Worm (Caenorhabditis elegans): ENCODE measurements around the gene C12D8.21.
A peak's percentile ranks its signal among the peaks of the same experiment; 100 is the strongest.

The C12D8.21 gene

ce11 chrV:10237959-10238444, 3.0 kb downstream of the C12D8.21 start:
- TF ChIP-seq xnd-1 (tag; optimal IDR thresholded peaks at IDR 0.05) (peak; percentile 28), dpff-1 (tag; optimal IDR thresholded peaks at IDR 0.05) (peak; percentile 93), F49E8.2 (tag; optimal IDR thresholded peaks at IDR 0.05; ENCODE audit: insufficient read depth) (peak; percentile 58), attf-6 (GFP tag; IDR thresholded peaks at IDR 0.05) (peak; percentile 73; the same call in 1 of the 2 replicates), snpc-4 (GFP tag; optimal IDR thresholded peaks at IDR 0.05) (no peak), snpc-4 (tag; optimal IDR thresholded peaks at IDR 0.05) (peak in 1 of 4 experiments; percentile 2), ceh-79 (tag; optimal IDR thresholded peaks at IDR 0.05) (peak; percentile 83), mxl-1 (tag; optimal IDR thresholded peaks at IDR 0.05) (no peak), dox-1 (GFP tag; IDR thresholded peaks at IDR 0.05) (peak; percentile 30; the same call in 1 of the 2 replicates), aptf-3 (GFP tag; IDR thresholded peaks at IDR 0.05) (no peak), mes-4 (tag; optimal IDR thresholded peaks at IDR 0.05) (peak; percentile 30), T26A5.8 (tag; optimal IDR thresholded peaks at IDR 0.05) (peak; percentile 60), nhr-80 (tag; optimal IDR thresholded peaks at IDR 0.05) (no peak), B0035.1 (tag; optimal IDR thresholded peaks at IDR 0.05) (peak; percentile 10), hsf-1 (GFP tag; IDR thresholded peaks at IDR 0.05) (0 out of 2 replicates have a peak, but pooled peaks have one; percentile 63), ceh-91 (GFP tag; IDR thresholded peaks at IDR 0.05) (peak; percentile 14; the same call in 1 of the 2 replicates), mel-28 (tag; optimal IDR thresholded peaks at IDR 0.05; ENCODE audit: borderline replicate concordance) (peak; percentile 74), cebp-1 (GFP tag; IDR thresholded peaks at IDR 0.05) (0 out of 2 replicates have a peak, but pooled peaks have one; percentile 12), cebp-1 (tag; optimal IDR thresholded peaks at IDR 0.05) (peak; percentile 57), Y95B8A.8 (GFP tag; IDR thresholded peaks at IDR 0.05) (peak; percentile 85; the same call in 1 of the 2 replicates), tbp1 (GFP tag; optimal IDR thresholded peaks at IDR 0.05) (peak; percentile 45), Y56A3A.18 (GFP tag; IDR thresholded peaks at IDR 0.05) (peak; percentile 59), madf-3 (GFP tag; IDR thresholded peaks at IDR 0.05) (peak; percentile 88), nfyb-1 (GFP tag; IDR thresholded peaks at IDR 0.05) (0 out of 2 replicates have a peak, but pooled peaks have one; percentile 64), athp-1 (tag; optimal IDR thresholded peaks at IDR 0.05) (peak; percentile 95), Y53G8AR.9 (GFP tag; conservative IDR thresholded peaks at IDR 0.05) (peak; percentile 75; the same call in 1 of the 2 replicates), die-1 (tag; optimal IDR thresholded peaks at IDR 0.05) (peak; percentile 27), B0261.1 (tag; optimal IDR thresholded peaks at IDR 0.05) (peak; percentile 9), egl-44 (GFP tag; IDR thresholded peaks at IDR 0.05) (no peak), mcd-1 (GFP tag; IDR thresholded peaks at IDR 0.05) (no peak), bed-1 (GFP tag; IDR thresholded peaks at IDR 0.05) (0 out of 2 replicates have a peak, but pooled peaks have one; percentile 51), efl-1 (GFP tag; optimal IDR thresholded peaks at IDR 0.05) (no peak), ztf-18 (tag; optimal IDR thresholded peaks at IDR 0.05) (peak; percentile 7), nhr-27 (tag; optimal IDR thresholded peaks at IDR 0.05) (peak; percentile 82), hlh-26 (GFP tag; conservative IDR thresholded peaks at IDR 0.05) (no peak), K12H6.12 (tag; optimal IDR thresholded peaks at IDR 0.05) (no peak), rec-8 (tag; optimal IDR thresholded peaks at IDR 0.05) (peak in 1 of 2 experiments; percentile 0), fkh-3 (tag; optimal IDR thresholded peaks at IDR 0.05) (peak; percentile 54), B0019.2 (GFP tag; conservative IDR thresholded peaks at IDR 0.05) (no peak), zim-3 (tag; optimal IDR thresholded peaks at IDR 0.05) (peak; percentile 4), B0336.3 (GFP tag; IDR thresholded peaks at IDR 0.05) (peak; percentile 82), lin-26 (GFP tag; IDR thresholded peaks at IDR 0.05) (peak; percentile 64), D2030.7 (GFP tag; IDR thresholded peaks at IDR 0.05) (0 out of 2 replicates have a peak, but pooled peaks have one; percentile 36), hmg-1.2 (GFP tag; IDR thresholded peaks at IDR 0.05) (peak; percentile 29; the same call in 1 of the 2 replicates), C17E4.6 (GFP tag; IDR thresholded peaks at IDR 0.05) (peak; percentile 49; the same call in 1 of the 2 replicates), madf-6 (GFP tag; IDR thresholded peaks at IDR 0.05) (peak; percentile 75), hrde-1 (tag; optimal IDR thresholded peaks at IDR 0.05; ENCODE audit: borderline replicate concordance) (peak; percentile 77), ztf-25 (GFP tag; IDR thresholded peaks at IDR 0.05) (peak; percentile 85)

All from whole organism, young adult.